Fruit fly (Drosophila melanogaster) whole organism, embryonic: ENCODE results near the gene Pex16.
A peak's percentile ranks its signal among the peaks of the same experiment; 100 is the strongest.

Experiments used
- BEAF-32 ChIP-seq: fragments of 200-800 bp; sonication (Bioruptor generic); optimal IDR thresholded peaks from 3 replicates; lab custom pipeline; 2017; ENCODE audit warnings: missing biosample characterization, missing genetic modification characterization, mild to moderate bottlenecking, moderate library complexity, missing genetic modification reagents
- CG10267 ChIP-seq: fragments of 200-800 bp; sonication (Bioruptor generic); optimal IDR thresholded peaks from 2 replicates; lab custom pipeline; 2018; ENCODE audit warnings: missing biosample characterization, mild to moderate bottlenecking, missing genetic modification characterization, moderate library complexity
- CG10366 ChIP-seq: fragments of 200-800 bp; sonication (Bioruptor generic); IDR thresholded peaks from 2 replicates; pipeline ENCODE4 v1.3.6; 2022; ENCODE audit warnings: missing biosample characterization, missing genetic modification characterization
- CG10979 ChIP-seq: fragments of 200-800 bp; sonication (Bioruptor generic); optimal IDR thresholded peaks from 2 replicates; lab custom pipeline; 2018; ENCODE audit warnings: missing biosample characterization, mild to moderate bottlenecking, missing genetic modification characterization, moderate library complexity
- CG12155 ChIP-seq: fragments of 200-800 bp; sonication (Bioruptor generic); optimal IDR thresholded peaks from 3 replicates; lab custom pipeline; 2016; ENCODE audit warnings: missing biosample characterization, missing genetic modification characterization
- CG12219 ChIP-seq: fragments of 200-800 bp; sonication (Bioruptor generic); optimal IDR thresholded peaks from 3 replicates; lab custom pipeline; 2018; ENCODE audit warnings: missing biosample characterization, mild to moderate bottlenecking, missing genetic modification characterization
- CG13287 ChIP-seq: fragments of 200-800 bp; sonication (Bioruptor generic); IDR thresholded peaks from 2 replicates; pipeline ENCODE4 v1.3.6; 2022; ENCODE audit warnings: missing biosample characterization, missing genetic modification characterization; ENCODE audit not compliant: partially characterized antibody
- CG1603 ChIP-seq: fragments of 200-800 bp; sonication (Bioruptor generic); optimal IDR thresholded peaks from 2 replicates; lab custom pipeline; 2019; ENCODE audit warnings: missing biosample characterization, mild to moderate bottlenecking, missing genetic modification characterization, moderate library complexity
- CG16813 ChIP-seq: fragments of 200-800 bp; sonication (Bioruptor generic); IDR thresholded peaks from 3 replicates; pipeline ENCODE4 v1.3.6; 2022; ENCODE audit warnings: missing biosample characterization, missing genetic modification characterization; ENCODE audit not compliant: partially characterized antibody
- CG17328 ChIP-seq: fragments of 200-800 bp; sonication (Bioruptor generic); IDR thresholded peaks from 2 replicates; pipeline ENCODE4 v1.3.6; 2022; ENCODE audit warnings: missing biosample characterization, missing genetic modification characterization
- CG18764 ChIP-seq: fragments of 200-800 bp; sonication (Bioruptor generic); optimal IDR thresholded peaks from 3 replicates; lab custom pipeline; 2016; ENCODE audit warnings: missing biosample characterization, missing genetic modification characterization
- CG2678 ChIP-seq: fragments of 200-800 bp; sonication (Bioruptor generic); optimal IDR thresholded peaks from 3 replicates; lab custom pipeline; 2019; ENCODE audit warnings: missing biosample characterization, mild to moderate bottlenecking, missing genetic modification characterization, moderate library complexity
- CG42726 ChIP-seq: fragments of 200-800 bp; sonication (Bioruptor generic); IDR thresholded peaks from 2 replicates; pipeline ENCODE4 v1.3.6; 2022; ENCODE audit warnings: missing biosample characterization, missing genetic modification characterization; ENCODE audit not compliant: partially characterized antibody
- CG4424 ChIP-seq: fragments of 200-800 bp; sonication (Bioruptor generic); optimal IDR thresholded peaks from 3 replicates; lab custom pipeline; 2016; ENCODE audit warnings: missing biosample characterization, missing genetic modification characterization
- CG4854 ChIP-seq: fragments of 200-800 bp; sonication (Bioruptor generic); optimal IDR thresholded peaks from 2 replicates; lab custom pipeline; 2016; ENCODE audit warnings: missing biosample characterization, missing genetic modification characterization, inconsistent platforms
- CG6683 ChIP-seq: fragments of 200-800 bp; sonication (Bioruptor generic); optimal IDR thresholded peaks from 2 replicates; lab custom pipeline; 2017; ENCODE audit warnings: missing biosample characterization, mild to moderate bottlenecking, missing genetic modification characterization, missing genetic modification reagents
- CG6791 ChIP-seq: fragments of 200-800 bp; sonication (Bioruptor generic); IDR thresholded peaks from 3 replicates; pipeline ENCODE4 v1.3.6; 2022; ENCODE audit warnings: missing biosample characterization, missing genetic modification characterization; ENCODE audit not compliant: partially characterized antibody
- CG8290 ChIP-seq, 3 experiments: fragments of 200-800 bp; sonication (Bioruptor generic); optimal IDR thresholded peaks; 2 replicates each; lab custom pipeline; 2016 to 2019; ENCODE audit warnings: missing biosample characterization in 3 of 3, missing genetic modification characterization in 3 of 3, mild to moderate bottlenecking in 2 of 3, moderate library complexity in 1 of 3
- CG9797 ChIP-seq: fragments of 200-800 bp; sonication (Bioruptor generic); optimal IDR thresholded peaks from 3 replicates; lab custom pipeline; 2018; ENCODE audit warnings: missing biosample characterization, mild to moderate bottlenecking, missing genetic modification characterization
- Dll ChIP-seq: fragments of 200-800 bp; sonication (Bioruptor generic); IDR thresholded peaks from 4 replicates; pipeline ENCODE4 v1.3.6; 2022; ENCODE audit warnings: missing biosample characterization, missing genetic modification characterization; ENCODE audit not compliant: partially characterized antibody
- Ets97D ChIP-seq: fragments of 200-800 bp; sonication (Bioruptor generic); optimal IDR thresholded peaks from 3 replicates; lab custom pipeline; 2016; ENCODE audit warnings: missing biosample characterization, missing genetic modification characterization
- HmgZ ChIP-seq: fragments of 200-800 bp; sonication (Bioruptor generic); optimal IDR thresholded peaks from 2 replicates; lab custom pipeline; 2018; ENCODE audit warnings: missing biosample characterization, mild to moderate bottlenecking, missing genetic modification characterization
- MESR4 ChIP-seq: fragments of 200-800 bp; sonication (Bioruptor generic); optimal IDR thresholded peaks from 2 replicates; lab custom pipeline; 2018; ENCODE audit warnings: missing biosample characterization, mild to moderate bottlenecking, missing genetic modification characterization, moderate library complexity
- Med ChIP-seq: fragments of 200-800 bp; sonication (Bioruptor generic); peaks from one replicate; lab custom pipeline; 2016; ENCODE audit warnings: missing biosample characterization, missing genetic modification characterization, mild to moderate bottlenecking, inconsistent platforms, moderate library complexity
- Meics ChIP-seq: fragments of 200-800 bp; sonication (Bioruptor generic); optimal IDR thresholded peaks from 2 replicates; lab custom pipeline; 2017; ENCODE audit warnings: missing biosample characterization, mild to moderate bottlenecking, missing genetic modification characterization
- Nf-YA ChIP-seq: fragments of 200-800 bp; sonication (Bioruptor generic); IDR thresholded peaks from 2 replicates; pipeline ENCODE4 v1.3.6; 2022; ENCODE audit warnings: missing biosample characterization, missing genetic modification characterization
- Oli ChIP-seq: fragments of 200-800 bp; sonication (Bioruptor generic); optimal IDR thresholded peaks from 2 replicates; lab custom pipeline; 2018; ENCODE audit warnings: missing biosample characterization, mild to moderate bottlenecking, missing genetic modification characterization, moderate library complexity
- YL-1 ChIP-seq: fragments of 200-800 bp; sonication (Bioruptor generic); optimal IDR thresholded peaks from 3 replicates; lab custom pipeline; 2017; ENCODE audit warnings: missing biosample characterization, mild to moderate bottlenecking, missing genetic modification characterization
- amos ChIP-seq: fragments of 200-800 bp; sonication (Bioruptor generic); IDR thresholded peaks from 2 replicates; pipeline ENCODE4 v1.3.6; 2022; ENCODE audit warnings: missing biosample characterization, missing genetic modification characterization; ENCODE audit not compliant: partially characterized antibody
- ato ChIP-seq: fragments of 200-800 bp; sonication (Bioruptor generic); IDR thresholded peaks from 2 replicates; pipeline ENCODE4 v1.3.6; 2022; ENCODE audit warnings: missing biosample characterization, missing genetic modification characterization; ENCODE audit not compliant: partially characterized antibody
- caup ChIP-seq: fragments of 200-800 bp; sonication (Bioruptor generic); optimal IDR thresholded peaks from 3 replicates; lab custom pipeline; 2017; ENCODE audit warnings: missing biosample characterization, mild to moderate bottlenecking, missing genetic modification characterization, moderate library complexity; ENCODE audit not compliant: severe bottlenecking
- ci ChIP-seq: fragments of 200-800 bp; sonication (Bioruptor generic); IDR thresholded peaks from 3 replicates; pipeline ENCODE4 v1.3.6; 2022; ENCODE audit warnings: missing biosample characterization, missing genetic modification characterization
- gro ChIP-seq: fragments of 200-800 bp; sonication (Bioruptor generic); optimal IDR thresholded peaks from 2 replicates; lab custom pipeline; 2016; ENCODE audit warnings: missing biosample characterization, missing genetic modification characterization
- hb ChIP-seq: fragments of 200-800 bp; sonication (Bioruptor generic); IDR thresholded peaks from 3 replicates; pipeline ENCODE4 v1.3.6; 2022; ENCODE audit warnings: missing biosample characterization, missing genetic modification characterization; ENCODE audit not compliant: partially characterized antibody
- mld ChIP-seq: fragments of 200-800 bp; sonication (Bioruptor generic); IDR thresholded peaks from 3 replicates; pipeline ENCODE4 v1.3.6; 2022; ENCODE audit warnings: missing biosample characterization, missing genetic modification characterization; ENCODE audit not compliant: partially characterized antibody
- nerfin-2 ChIP-seq: fragments of 200-800 bp; sonication (Bioruptor generic); IDR thresholded peaks from 2 replicates; pipeline ENCODE4 v1.3.6; 2022; ENCODE audit warnings: missing biosample characterization, missing genetic modification characterization; ENCODE audit not compliant: partially characterized antibody
- phol ChIP-seq: fragments of 200-800 bp; sonication (Bioruptor generic); optimal IDR thresholded peaks from 3 replicates; lab custom pipeline; 2018; ENCODE audit warnings: missing biosample characterization, mild to moderate bottlenecking, missing genetic modification characterization, moderate library complexity
- sc ChIP-seq, 3 experiments: fragments of >200 bp in 2 of 3; fragments of 200-800 bp in 1 of 3; sonication (Bioruptor generic) in 1 of 3; optimal IDR thresholded peaks; 2 replicates in 2 of 3; 3 replicates in 1 of 3; lab custom pipeline; 2017; ENCODE audit warnings: mild to moderate bottlenecking in 1 of 3, missing biosample characterization in 1 of 3, missing genetic modification characterization in 1 of 3, missing genetic modification reagents in 1 of 3
- sens ChIP-seq: fragments of 200-800 bp; sonication (Bioruptor generic); peaks from one replicate; lab custom pipeline; 2016; ENCODE audit warnings: missing biosample characterization, missing genetic modification characterization
- sna ChIP-seq: fragments of 200-800 bp; sonication (Bioruptor generic); IDR thresholded peaks from 2 replicates; pipeline ENCODE4 v1.3.6; 2022; ENCODE audit warnings: missing biosample characterization, missing genetic modification characterization; ENCODE audit not compliant: partially characterized antibody
- sr ChIP-seq: fragments of 200-800 bp; sonication (Bioruptor generic); IDR thresholded peaks from 3 replicates; pipeline ENCODE4 v1.3.6; 2022; ENCODE audit warnings: missing biosample characterization, missing genetic modification characterization
- stc ChIP-seq: fragments of 200-800 bp; sonication (Bioruptor generic); IDR thresholded peaks from 2 replicates; pipeline ENCODE4 v1.3.6; 2022; ENCODE audit warnings: missing biosample characterization, missing genetic modification characterization
- tup ChIP-seq: fragments of 200-800 bp; sonication (Bioruptor generic); optimal IDR thresholded peaks from 2 replicates; lab custom pipeline; 2016; ENCODE audit warnings: missing biosample characterization, mild to moderate bottlenecking, missing genetic modification characterization, moderate library complexity
- zen ChIP-seq: fragments of 200-800 bp; sonication (Bioruptor generic); optimal IDR thresholded peaks from 3 replicates; lab custom pipeline; 2018; ENCODE audit warnings: missing biosample characterization, mild to moderate bottlenecking, missing genetic modification characterization, moderate library complexity
- zen2 ChIP-seq: fragments of 200-800 bp; sonication (Bioruptor generic); IDR thresholded peaks from 3 replicates; pipeline ENCODE4 v1.3.6; 2022; ENCODE audit warnings: missing biosample characterization, missing genetic modification characterization; ENCODE audit not compliant: partially characterized antibody

Gene Pex16

DNA sequence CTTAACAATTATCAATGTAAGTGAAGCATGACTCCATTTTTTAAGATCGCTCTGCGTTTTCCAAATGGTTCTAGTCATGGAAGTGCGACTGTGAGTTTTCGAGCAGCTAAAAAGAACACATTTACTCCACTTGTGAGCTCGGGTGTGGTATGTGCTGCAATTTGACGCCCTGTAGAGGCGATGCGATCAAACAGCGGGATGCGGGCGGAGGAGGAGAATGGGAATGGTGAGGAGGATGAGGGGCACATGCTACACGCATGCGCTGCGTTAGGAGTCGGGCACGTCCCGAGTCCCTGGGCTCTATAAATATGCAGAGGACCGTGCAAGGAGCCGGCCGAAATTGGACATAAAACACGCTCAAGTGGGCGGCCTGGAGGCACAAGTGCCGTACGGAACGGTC, 11.2 kb upstream of the Pex16 start (continued):
- 0 out of 4 replicates have a peak, but pooled peaks have one; percentile 25 for TF ChIP-seq Dll

DNA sequence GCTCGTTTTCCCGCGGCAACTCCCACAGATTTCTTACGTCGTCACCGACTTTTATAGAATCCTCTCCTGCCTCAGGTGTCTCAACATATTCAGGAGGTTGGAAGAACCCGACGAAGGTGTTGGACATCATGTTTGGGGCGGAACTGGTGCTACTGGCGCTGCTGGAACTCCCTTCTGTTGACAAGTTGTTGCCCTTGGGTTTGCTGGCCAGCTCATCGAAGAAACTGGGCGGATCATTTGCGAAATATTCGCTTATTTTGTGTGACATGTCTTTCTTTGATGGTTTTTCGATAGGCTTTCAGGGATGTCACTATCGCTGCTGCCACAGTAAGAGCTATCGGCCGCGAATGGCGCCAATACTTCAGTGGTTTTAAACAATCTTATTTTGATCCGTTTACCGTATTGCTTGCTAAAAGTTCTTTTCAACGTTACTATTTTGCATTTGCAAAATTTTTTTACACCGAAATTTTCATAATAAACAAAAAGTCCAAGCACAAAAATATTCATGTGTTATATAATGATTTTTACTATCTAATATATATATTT, 9.8 kb upstream of the Pex16 start, which contains the start of gene CG11396:
Gene CG11396, minus strand, starts transcription at position 303 of the 546 bp plus-strand sequence.
- peak; percentile 96 for TF ChIP-seq CG6791 (GFP tag; lab: Robert Waterston, UW)
- peak; percentile 79 for TF ChIP-seq nerfin-2 (GFP tag; lab: Robert Waterston, UW)
- peak; percentile 10 for TF ChIP-seq YL-1 (GFP tag; lab: Kevin White, UChicago)
- peak; percentile 91 for TF ChIP-seq mld (GFP tag; lab: Robert Waterston, UW)
- TF ChIP-seq CG6683 (GFP tag; lab: Kevin White, UChicago) = no peak
- no peak for TF ChIP-seq CG18764 (GFP tag; lab: Kevin White, UChicago)
- TF ChIP-seq BEAF-32 (GFP tag; lab: Kevin White, UChicago) = peak; percentile 90
- TF ChIP-seq Med = peak; percentile 81
- no peak for TF ChIP-seq caup (GFP tag; lab: Kevin White, UChicago)
- TF ChIP-seq CG42726 (GFP tag; lab: Robert Waterston, UW) = peak; percentile 94
- TF ChIP-seq sc (optimal IDR thresholded peaks at IDR 0.05; lab: Kevin White, UChicago) = no peak
- TF ChIP-seq sc (GFP tag; optimal IDR thresholded peaks at IDR 0.05; lab: Kevin White, UChicago) = no peak
- peak; percentile 97 for TF ChIP-seq CG13287 (GFP tag; lab: Robert Waterston, UW)
- peak; percentile 4 for TF ChIP-seq HmgZ (tag; lab: Kevin White, UChicago)
- no peak for TF ChIP-seq CG4854 (GFP tag; lab: Kevin White, UChicago)
- TF ChIP-seq Meics (GFP tag; lab: Kevin White, UChicago) = no peak
- TF ChIP-seq sr (GFP tag; lab: Robert Waterston, UW) = no peak
- TF ChIP-seq CG1603 = peak; percentile 46
- TF ChIP-seq Dll = peak; percentile 94
- no peak for TF ChIP-seq CG12155 (GFP tag; lab: Kevin White, UChicago)
- TF ChIP-seq CG8290 (GFP tag; optimal IDR thresholded peaks at IDR 0.05; lab: Kevin White, UChicago) = peak; percentile 24
- TF ChIP-seq CG8290 (tag; optimal IDR thresholded peaks at IDR 0.05; lab: Kevin White, UChicago) = no peak
- 0 out of 3 replicates have a peak, but pooled peaks have one; percentile 16 for TF ChIP-seq ci (GFP tag; lab: Robert Waterston, UW)
- TF ChIP-seq tup (GFP tag; lab: Kevin White, UChicago) = no peak
- TF ChIP-seq CG16813 (GFP tag; lab: Robert Waterston, UW) = peak; percentile 90
- no peak for TF ChIP-seq Oli
- no peak for TF ChIP-seq CG10979 (tag; lab: Kevin White, UChicago)
- no peak for TF ChIP-seq stc (GFP tag; lab: Robert Waterston, UW)
- TF ChIP-seq Nf-YA = no peak
- TF ChIP-seq CG17328 (GFP tag; lab: Robert Waterston, UW) = no peak
- peak; percentile 95 for TF ChIP-seq MESR4
- no peak for TF ChIP-seq CG12219
- TF ChIP-seq zen (tag; lab: Kevin White, UChicago) = no peak
- TF ChIP-seq ato (GFP tag; lab: Robert Waterston, UW) = peak; percentile 95
- TF ChIP-seq Ets97D (GFP tag; lab: Kevin White, UChicago) = peak; percentile 20
- peak; percentile 88 for TF ChIP-seq sna (GFP tag; lab: Robert Waterston, UW)
- peak; percentile 5 for TF ChIP-seq CG9797 (GFP tag; lab: Kevin White, UChicago)
- peak; percentile 14 for TF ChIP-seq phol (tag; lab: Kevin White, UChicago)
- peak; percentile 14 for TF ChIP-seq CG10267 (tag; lab: Kevin White, UChicago)
- TF ChIP-seq amos = peak; percentile 97
- TF ChIP-seq CG4424 = no peak
- TF ChIP-seq hb (GFP tag; lab: Robert Waterston, UW) = peak; percentile 86
- peak; percentile 94 for TF ChIP-seq zen2
- TF ChIP-seq CG10366 (GFP tag; lab: Robert Waterston, UW) = no peak
- peak; percentile 52 for TF ChIP-seq sens (GFP tag; lab: Kevin White, UChicago)
- TF ChIP-seq gro (GFP tag; lab: Kevin White, UChicago) = no peak
- no peak for TF ChIP-seq CG2678 (tag; lab: Kevin White, UChicago)
